Worm (Caenorhabditis elegans): Measurements from ENCODE around the gene ZC317.6.
"Not testable (repeated sequence)": the region's sequence is repeated elsewhere in the genome, so short reads cannot be mapped to it uniquely, and the experiment has no call there.

The ZC317.6 gene

DNA sequence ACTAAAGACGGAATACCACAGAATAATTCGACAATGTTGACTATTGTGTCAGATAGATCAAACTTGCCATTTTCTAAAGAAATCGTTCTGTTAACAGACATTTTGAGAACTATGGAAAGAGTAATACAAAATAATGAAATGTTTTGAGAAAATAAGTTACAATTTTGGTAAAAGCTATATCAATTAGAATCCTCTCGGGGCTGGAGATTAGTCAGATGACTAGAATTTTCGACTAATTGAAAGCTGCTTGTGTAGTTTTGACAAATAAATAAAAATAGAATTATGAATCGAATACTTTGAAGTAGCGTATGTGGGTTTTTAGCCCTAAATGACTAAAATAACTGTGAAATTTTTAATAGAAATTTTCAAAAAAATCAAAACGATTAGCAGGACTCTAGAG, 16.5 kb upstream of the ZC317.6 start, which contains the start of gene srg-65:
Gene srg-65 (minus strand): TSS at position 101 of the 400 bp plus-strand sequence.
- TF ChIP-seq dao-5 (tag; optimal IDR thresholded peaks at IDR 0.05) (no peak), him-1 (tag; optimal IDR thresholded peaks at IDR 0.05) (no peak), W03F9.2 (tag; optimal IDR thresholded peaks at IDR 0.05) (no peak)

DNA sequence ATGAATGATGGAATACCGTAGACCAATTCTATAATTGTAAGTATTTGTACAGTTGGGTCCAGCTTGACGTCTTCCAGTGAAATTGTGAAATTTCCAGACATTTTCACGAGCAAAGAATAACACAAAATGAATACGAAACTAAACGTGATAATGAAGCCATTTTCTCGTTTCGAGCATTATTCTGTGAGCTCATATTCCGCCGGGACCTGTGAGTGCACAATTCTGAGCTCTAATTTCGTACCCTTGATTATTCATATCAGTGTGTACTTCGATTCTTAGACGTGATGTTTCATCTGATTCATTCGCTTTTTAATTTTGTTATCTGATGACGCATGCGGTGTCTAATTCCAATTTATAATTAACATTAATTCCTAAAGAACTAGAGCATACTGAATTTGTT, 13.9 kb upstream of the ZC317.6 start, which contains the start of gene srg-66:
Gene srg-66 (minus strand): TSS at position 101 of the 400 bp plus-strand sequence.
- no peak for TF ChIP-seq dao-5 (tag; optimal IDR thresholded peaks at IDR 0.05)
- TF ChIP-seq him-1 (tag; optimal IDR thresholded peaks at IDR 0.05) = no peak

DNA sequence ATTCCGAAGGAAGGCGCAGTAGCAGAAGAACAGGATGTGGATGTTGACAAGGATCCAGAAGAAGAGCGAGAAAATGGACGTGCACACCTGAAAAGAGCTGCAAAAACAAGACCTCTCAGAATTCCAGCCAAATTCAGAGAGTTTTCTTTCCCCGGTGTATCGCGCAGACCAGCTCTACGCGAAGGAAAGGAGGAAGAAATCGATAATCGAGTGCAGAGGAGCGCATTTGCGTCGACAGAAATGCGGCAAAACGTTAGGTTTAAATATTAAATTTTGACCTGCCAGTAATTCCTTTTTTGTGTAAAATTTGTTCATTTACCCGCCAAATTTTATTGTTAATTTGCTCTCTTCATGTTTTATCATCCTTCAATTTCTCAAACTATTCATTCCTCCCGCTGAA, 9.3 kb upstream of the ZC317.6 start:
- no peak for TF ChIP-seq dao-5 (tag; optimal IDR thresholded peaks at IDR 0.05)
- TF ChIP-seq W03F9.2 (tag; optimal IDR thresholded peaks at IDR 0.05) = no peak
- no peak for TF ChIP-seq him-1 (tag; optimal IDR thresholded peaks at IDR 0.05)

DNA sequence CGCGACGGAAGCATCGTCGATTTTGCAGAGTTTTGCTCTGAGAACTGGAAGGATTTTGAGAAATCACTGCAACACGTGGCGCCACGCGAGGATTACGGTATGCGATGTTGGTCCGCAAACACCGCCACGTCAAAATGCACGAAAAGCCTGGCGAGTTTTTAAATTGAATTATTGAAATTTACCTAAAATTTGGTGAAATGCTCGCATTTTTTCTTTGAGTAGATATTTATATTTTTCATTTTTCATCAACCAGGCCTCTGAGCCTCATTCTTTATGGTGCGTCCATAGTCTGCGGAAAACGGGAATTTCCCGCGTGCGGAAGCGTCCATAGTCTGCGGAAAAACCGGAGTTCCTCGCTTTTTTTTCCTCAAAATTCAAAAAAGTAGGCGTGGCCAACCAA, 2.5 kb upstream of the ZC317.6 start, which contains the start of gene ZC317.7:
Gene ZC317.7 (minus strand): TSS at position 101 of the 400 bp plus-strand sequence.
- TF ChIP-seq W03F9.2, him-1, dao-5 (tag; optimal IDR thresholded peaks at IDR 0.05): not testable (repeated sequence)

DNA sequence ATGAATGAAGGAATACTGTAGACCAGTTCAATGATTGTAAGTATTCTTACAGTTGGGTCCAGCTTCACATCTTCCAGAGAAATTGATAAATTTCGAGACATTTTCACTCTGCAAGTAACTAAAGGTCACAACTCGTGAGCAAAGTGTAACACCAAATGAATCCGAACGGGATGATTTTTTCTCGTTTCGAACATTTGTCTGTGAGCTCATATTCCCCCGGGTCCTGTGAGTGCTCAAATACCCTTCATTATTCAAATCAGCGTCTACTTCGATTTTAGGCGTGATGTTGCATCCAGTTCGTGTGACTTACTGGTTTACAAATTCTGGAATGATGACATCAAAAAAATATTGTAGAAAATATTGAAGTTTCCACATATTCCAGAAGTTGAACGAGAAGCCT, 3.1 kb downstream of the ZC317.6 start, which contains the start of gene srg-68:
Gene srg-68 (minus strand): TSS at position 101 of the 400 bp plus-strand sequence.
- TF ChIP-seq W03F9.2 (tag; optimal IDR thresholded peaks at IDR 0.05) (no peak), him-1 (tag; optimal IDR thresholded peaks at IDR 0.05) (no peak)

DNA sequence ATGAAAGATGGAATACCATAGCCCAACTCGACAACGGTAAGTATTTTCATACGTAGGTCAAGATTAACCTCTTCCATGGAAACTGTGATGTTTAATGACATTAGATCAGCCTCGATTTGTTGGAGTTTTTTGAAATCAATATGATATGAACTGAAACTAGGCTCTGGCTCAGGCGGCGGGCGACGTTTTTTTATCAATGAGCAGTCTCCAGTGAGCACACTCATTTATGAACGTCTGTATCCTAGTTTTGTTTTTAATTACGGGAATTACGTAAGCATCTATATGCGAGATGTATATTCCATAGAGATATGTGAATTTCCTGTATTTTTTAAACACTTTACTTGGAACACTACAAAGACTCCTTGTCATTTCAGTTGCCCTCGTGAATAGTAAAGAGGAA, 5.5 kb downstream of the ZC317.6 start, which contains the start of gene srg-67:
Gene srg-67 (minus strand): TSS at position 101 of the 400 bp plus-strand sequence.
- no peak for TF ChIP-seq dao-5 (tag; optimal IDR thresholded peaks at IDR 0.05)
- no peak for TF ChIP-seq W03F9.2 (tag; optimal IDR thresholded peaks at IDR 0.05)
- no peak for TF ChIP-seq him-1 (tag; optimal IDR thresholded peaks at IDR 0.05)

DNA sequence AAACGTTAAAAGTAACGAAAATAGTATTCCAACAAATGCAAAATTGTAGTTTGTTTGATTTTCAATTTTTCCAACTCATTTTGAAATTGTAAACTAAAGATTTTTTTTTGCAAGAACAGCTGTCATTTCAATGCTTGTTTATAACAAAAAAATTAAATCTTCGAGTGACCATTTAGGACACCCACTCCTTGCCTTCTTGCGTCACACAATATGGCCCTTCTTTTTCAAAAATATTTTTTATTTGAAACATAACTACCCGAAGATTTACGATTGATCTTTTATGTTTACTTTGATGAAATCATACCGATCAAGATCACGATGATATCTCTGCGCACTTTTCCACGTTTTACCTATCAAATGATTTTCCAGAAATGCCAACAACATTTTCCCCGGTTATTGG, 8.6 kb downstream of the ZC317.6 start, which contains the start of gene ZC317.2:
Gene ZC317.2 (plus strand): TSS at position 301 of the 400 bp plus-strand sequence.
- TF ChIP-seq dao-5 (tag; optimal IDR thresholded peaks at IDR 0.05) (no peak), W03F9.2 (tag; optimal IDR thresholded peaks at IDR 0.05) (no peak), him-1 (tag; optimal IDR thresholded peaks at IDR 0.05) (no peak)

DNA sequence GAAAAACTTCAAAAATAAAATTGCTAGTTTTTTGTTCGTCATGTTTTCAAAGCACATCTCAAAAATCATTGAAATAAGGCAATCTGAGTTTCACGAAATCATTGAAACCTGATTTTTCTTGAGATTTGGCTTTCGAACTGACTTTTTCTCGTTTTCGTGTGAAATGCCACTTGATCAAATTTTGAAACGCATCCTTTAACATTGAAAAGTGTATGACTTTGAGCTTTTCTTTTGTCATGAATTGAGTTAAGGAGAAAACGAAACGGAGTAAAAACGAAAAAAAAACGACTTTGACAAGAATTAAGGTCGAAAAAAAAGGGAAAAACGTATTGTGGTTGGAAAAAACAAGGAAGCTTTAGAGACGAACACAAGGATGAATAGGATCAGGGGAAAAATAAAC, 13.4 kb downstream of the ZC317.6 start:
- no peak for TF ChIP-seq him-1 (tag; optimal IDR thresholded peaks at IDR 0.05)
- no peak for TF ChIP-seq dao-5 (tag; optimal IDR thresholded peaks at IDR 0.05)
- TF ChIP-seq W03F9.2 (tag; optimal IDR thresholded peaks at IDR 0.05) = no peak

DNA sequence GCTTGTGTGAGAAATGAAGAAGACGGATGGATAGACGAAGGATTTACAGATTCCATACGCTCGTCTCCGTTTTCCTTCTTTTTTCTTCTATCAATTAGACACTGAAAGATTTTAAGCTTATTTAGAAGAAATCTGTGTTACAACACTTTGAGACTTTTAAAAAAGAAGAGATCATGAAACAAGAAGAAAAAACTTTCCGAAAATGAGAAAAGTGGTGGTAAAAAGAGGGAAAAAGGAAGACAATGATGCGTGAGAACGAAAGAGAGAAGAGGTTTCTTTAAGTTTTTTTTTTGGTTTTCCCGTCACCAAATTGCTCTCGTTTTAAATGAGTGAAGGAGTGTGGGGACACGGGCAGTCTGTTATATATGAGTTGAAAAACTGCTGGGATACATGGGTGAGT, 14.8 kb downstream of the ZC317.6 start, which contains the start of gene glc-3:
Gene glc-3 (minus strand): TSS at position 101 of the 400 bp plus-strand sequence.
- no peak for TF ChIP-seq dao-5 (tag; optimal IDR thresholded peaks at IDR 0.05)
- no peak for TF ChIP-seq him-1 (tag; optimal IDR thresholded peaks at IDR 0.05)
- TF ChIP-seq W03F9.2 (tag; optimal IDR thresholded peaks at IDR 0.05) = no peak

DNA sequence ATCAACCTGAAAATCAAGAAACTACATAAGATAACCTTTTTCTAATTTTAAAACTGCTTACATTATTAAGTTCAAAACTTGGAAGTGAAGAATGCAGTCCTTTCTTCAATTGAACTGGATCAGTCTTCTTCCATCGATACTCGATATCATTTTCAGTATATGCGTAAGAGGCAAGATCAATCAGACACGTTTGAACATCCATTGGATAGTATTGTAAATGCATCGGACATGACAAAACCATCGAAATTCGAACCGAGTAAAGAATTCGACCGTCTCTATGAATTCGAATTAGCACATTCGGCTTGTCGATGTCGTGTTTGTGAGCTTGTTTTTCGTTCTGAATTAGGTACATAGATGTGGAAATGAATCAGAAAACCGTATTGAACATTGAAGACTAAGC, 17.6 kb downstream of the ZC317.6 start:
- TF ChIP-seq dao-5 (tag; optimal IDR thresholded peaks at IDR 0.05) (no peak), W03F9.2 (tag; optimal IDR thresholded peaks at IDR 0.05) (no peak), him-1 (tag; optimal IDR thresholded peaks at IDR 0.05) (no peak)

DNA sequence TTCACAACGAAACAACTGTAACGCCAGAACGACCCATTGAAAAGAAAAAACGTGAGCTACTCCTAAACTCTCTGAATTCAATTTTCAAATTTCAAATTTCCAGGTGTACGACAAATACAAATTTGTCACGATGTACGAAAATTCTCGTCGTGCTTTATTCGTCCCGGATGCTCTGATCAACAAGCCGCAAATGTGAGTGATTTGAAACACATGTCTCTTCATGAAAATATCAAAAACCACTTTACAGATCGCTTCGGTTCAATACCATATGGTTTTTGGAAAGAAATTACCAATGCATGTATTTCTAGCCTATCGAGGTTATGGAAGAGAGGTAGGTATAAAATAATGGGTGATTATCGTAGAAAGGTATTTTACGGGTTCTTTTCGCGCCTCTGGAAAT, 21.3 kb downstream of the ZC317.6 start:
- TF ChIP-seq dao-5 (tag; optimal IDR thresholded peaks at IDR 0.05) (no peak), W03F9.2 (tag; optimal IDR thresholded peaks at IDR 0.05) (no peak), him-1 (tag; optimal IDR thresholded peaks at IDR 0.05) (no peak)

DNA sequence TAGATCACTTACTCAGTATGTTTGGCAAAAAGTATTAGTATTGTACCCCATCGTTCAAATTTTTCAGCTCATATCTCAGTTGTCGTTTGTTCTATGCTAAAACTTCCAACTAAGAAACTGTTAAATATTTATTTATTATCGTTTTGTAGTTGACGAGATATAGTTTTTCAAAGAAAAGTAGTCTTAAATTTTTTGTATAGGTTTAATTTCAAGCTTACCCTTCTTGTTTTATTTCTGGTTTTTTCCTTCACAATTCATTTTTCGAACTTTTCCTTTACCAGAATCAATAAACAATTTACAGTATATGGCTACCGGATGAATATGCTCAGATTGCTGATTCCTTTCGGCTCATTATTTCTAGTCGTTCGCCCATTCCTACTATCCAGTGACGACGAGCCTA, 22.6 kb downstream of the ZC317.6 start, which contains the start of gene F08F3.1:
Gene F08F3.1 (plus strand): TSS at position 301 of the 400 bp plus-strand sequence.
- TF ChIP-seq him-1 (tag; optimal IDR thresholded peaks at IDR 0.05) = no peak
- TF ChIP-seq W03F9.2 (tag; optimal IDR thresholded peaks at IDR 0.05) = no peak
- TF ChIP-seq dao-5 (tag; optimal IDR thresholded peaks at IDR 0.05) = no peak

DNA sequence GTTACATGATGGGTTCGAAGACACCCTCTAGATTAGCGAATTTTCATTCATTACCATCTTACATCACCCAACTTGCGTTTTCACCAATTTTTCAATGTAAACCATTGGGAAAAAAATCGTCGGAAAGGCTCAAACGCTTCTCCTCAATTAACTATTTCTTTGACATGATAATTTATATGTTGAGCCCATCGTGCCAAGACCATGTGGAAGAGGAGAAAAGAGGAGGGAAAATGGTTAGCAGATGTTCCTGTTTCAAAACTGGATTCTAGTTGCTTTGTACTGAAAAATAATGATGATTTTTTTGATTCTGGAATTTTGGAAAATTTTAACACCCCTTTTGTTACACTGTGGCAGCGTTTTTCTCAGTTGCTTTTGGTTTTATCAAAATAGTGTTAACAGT, 24.4 kb downstream of the ZC317.6 start:
- TF ChIP-seq him-1 (tag; optimal IDR thresholded peaks at IDR 0.05) (no peak), dao-5 (tag; optimal IDR thresholded peaks at IDR 0.05) (no peak), W03F9.2 (tag; optimal IDR thresholded peaks at IDR 0.05) (no peak)

DNA sequence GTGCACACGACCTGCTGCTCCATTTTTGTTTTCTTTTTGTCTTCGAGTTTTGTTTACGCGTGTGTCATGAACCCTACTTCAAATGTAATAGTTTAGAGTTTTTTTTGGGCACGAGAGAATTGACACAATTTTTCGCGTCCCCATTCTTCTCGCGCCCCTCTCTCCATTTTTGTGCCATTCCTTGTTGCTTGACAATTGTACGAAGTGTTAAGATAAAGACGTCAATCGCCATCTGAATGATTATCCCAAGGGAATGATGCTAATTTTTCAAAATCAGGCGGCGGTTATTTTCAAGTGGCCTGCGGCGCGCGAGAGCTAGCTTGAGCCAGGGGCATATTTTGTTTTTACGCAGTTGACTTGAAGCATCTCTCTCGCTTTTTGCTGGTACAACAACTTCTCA, 26.0 kb downstream of the ZC317.6 start:
- TF ChIP-seq dao-5 (tag; optimal IDR thresholded peaks at IDR 0.05) (no peak), him-1 (tag; optimal IDR thresholded peaks at IDR 0.05) (no peak), W03F9.2 (tag; optimal IDR thresholded peaks at IDR 0.05) (no peak)

DNA sequence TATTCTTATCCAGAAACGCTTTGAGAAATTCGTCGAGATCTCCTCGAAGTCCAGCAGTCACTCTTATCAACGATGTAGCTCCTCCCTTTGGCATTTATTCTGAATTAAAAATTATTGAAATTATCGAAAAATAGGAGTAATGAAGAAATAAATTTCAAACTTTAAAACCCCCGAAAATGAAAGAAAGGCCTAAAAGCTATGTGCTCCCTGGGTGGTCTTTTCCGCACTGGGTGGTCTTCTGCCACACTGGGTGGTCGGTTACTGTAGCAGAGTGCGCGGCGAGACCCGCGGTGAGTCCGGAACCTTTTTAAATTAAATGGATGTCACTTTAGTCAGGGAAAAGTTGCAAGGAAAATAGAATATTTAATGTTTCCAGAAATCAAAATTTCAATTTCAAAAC, 29.3 kb downstream of the ZC317.6 start, which contains the start of gene snpc-1.3:
Gene snpc-1.3 (minus strand): TSS at position 101 of the 400 bp plus-strand sequence.
- no peak for TF ChIP-seq W03F9.2 (tag; optimal IDR thresholded peaks at IDR 0.05)
- no peak for TF ChIP-seq him-1 (tag; optimal IDR thresholded peaks at IDR 0.05)
- no peak for TF ChIP-seq dao-5 (tag; optimal IDR thresholded peaks at IDR 0.05)
